Worm (Caenorhabditis elegans) whole organism, L4/young adult: ENCODE measurements around the gene fbxb-34.

Experiments
- W03F9.2 ChIP-seq: fragments of 150-350 bp; optimal IDR thresholded peaks from 2 replicates; lab custom pipeline; 2014; ENCODE audit warnings: missing biosample characterization, missing genetic modification characterization
- dao-5 ChIP-seq: sonication (generic microtip); optimal IDR thresholded peaks from 2 replicates; lab custom pipeline; 2016; ENCODE audit warnings: missing genotype, missing genetic modification characterization, moderate library complexity, missing compliant biosample characterization
- him-1 ChIP-seq: sonication (generic microtip); optimal IDR thresholded peaks from 2 replicates; lab custom pipeline; 2016; ENCODE audit warnings: missing genotype, missing genetic modification reagents, missing genetic modification characterization, missing compliant biosample characterization

Gene fbxb-34

DNA sequence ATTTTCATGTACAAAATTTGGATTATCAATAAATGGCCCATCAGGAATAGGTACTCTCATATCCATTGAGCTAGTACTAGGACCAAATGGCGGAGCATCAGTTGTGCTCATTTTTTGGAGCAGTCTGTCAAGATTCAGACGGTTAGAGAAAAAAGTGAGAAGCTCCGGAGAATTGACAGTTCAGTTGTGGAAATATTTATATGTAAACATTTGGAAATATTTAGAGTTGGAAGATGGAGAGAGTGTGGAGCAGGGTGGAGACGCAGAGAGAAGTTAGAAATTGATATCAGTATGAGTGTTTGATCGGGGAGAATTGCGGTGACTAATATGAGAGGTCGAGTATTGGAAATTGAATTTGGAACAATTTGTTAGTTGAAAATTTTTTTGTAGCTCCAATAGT lies 33.5 kb downstream of the fbxb-34 start:
- TF ChIP-seq dao-5 (tag; lab: Kevin White, UChicago), result no peak
- no peak for TF ChIP-seq him-1 (tag; lab: Kevin White, UChicago)
- no peak for TF ChIP-seq W03F9.2 (tag; lab: Kevin White, UChicago)

DNA sequence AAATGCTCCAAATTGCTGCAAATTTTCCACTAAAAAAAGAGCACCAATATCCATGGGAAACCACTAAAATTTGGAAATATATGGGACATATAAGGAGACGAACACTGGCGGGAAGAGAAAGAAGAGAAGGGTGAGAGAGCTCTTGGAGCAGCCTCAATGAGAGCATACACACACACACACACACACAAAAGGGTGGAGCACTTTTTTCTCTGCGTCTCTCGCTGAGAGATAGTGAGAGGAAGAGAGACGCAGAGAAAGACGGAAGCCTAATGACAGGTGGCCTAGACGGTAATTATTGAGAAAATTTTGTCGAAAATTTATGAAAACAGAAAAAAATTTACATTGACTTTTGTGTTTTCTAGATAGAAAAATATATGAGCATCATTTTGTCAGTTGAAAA lies 34.8 kb downstream of the fbxb-34 start:
- TF ChIP-seq him-1 (tag; lab: Kevin White, UChicago) (no peak), dao-5 (tag; lab: Kevin White, UChicago) (no peak), W03F9.2 (tag; lab: Kevin White, UChicago) (no peak)

DNA sequence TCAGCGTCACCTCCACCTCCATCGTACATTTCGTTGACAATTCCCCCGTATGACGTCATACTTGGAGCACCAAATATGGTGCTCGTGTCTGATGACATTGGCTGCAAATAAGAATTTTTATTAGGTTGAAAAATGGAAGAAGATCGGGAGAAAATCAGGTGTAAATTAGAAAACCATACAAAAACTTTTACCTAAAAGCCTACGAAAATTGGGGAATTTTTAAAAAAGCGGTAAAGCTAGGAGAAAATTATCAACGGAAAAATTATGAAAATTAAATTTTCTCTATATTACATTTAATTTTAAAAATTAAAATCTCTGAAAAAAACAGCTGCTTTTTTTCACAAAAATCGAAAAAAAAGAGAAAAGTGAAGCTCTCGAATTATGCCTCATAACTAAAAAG lies 36.8 kb downstream of the fbxb-34 start, which contains the start of gene T04B8.5:
TSS of gene T04B8.5 (minus strand) at position 101 of the 400 bp plus-strand sequence.
- no peak for TF ChIP-seq dao-5 (tag; lab: Kevin White, UChicago)
- TF ChIP-seq W03F9.2 (tag; lab: Kevin White, UChicago), result no peak
- TF ChIP-seq him-1 (tag; lab: Kevin White, UChicago), result no peak

DNA sequence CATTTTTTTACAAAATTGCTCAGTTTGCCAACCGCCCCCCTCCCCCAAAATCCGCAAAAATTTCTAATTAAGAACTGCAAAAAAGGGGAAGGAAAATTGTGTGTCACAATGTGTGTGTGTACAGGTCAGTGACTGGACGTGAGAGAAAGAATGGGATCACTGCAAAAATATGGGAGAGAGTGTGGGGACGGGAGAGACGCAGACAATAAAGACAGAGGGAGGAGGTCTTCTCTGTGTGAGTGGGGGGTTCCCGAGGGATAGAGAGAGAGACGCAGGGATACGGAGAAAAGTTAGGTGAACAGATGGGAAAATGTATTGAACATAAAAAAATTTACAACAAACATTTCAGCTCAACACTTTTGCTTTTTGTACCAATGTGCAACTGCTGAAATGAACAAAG lies 38.3 kb downstream of the fbxb-34 start:
- TF ChIP-seq W03F9.2 (tag; lab: Kevin White, UChicago) (no peak), dao-5 (tag; lab: Kevin White, UChicago) (no peak), him-1 (tag; lab: Kevin White, UChicago) (no peak)

DNA sequence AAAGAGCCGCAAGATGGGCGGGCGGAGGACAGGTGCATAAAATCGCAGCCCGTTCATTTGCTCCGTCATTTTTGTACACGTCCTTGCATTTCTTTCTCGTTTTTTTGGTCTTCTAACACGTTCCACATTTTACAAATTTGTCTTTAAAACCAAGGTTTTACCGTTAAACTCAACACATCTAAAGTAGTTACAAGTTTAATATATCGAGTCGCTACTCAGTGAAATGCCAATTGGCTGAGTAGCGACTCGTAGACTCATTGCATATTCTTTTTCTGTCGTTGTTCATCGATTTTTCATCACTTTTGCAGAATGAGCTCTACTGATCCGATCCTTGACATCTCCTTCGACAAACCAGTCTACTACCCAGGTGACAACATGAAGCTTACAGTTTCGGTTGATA lies 39.6 kb downstream of the fbxb-34 start, which contains the start of gene arrd-1:
TSS of gene arrd-1 (plus strand) at position 301 of the 400 bp plus-strand sequence.
- TF ChIP-seq W03F9.2 (tag; lab: Kevin White, UChicago), result no peak

DNA sequence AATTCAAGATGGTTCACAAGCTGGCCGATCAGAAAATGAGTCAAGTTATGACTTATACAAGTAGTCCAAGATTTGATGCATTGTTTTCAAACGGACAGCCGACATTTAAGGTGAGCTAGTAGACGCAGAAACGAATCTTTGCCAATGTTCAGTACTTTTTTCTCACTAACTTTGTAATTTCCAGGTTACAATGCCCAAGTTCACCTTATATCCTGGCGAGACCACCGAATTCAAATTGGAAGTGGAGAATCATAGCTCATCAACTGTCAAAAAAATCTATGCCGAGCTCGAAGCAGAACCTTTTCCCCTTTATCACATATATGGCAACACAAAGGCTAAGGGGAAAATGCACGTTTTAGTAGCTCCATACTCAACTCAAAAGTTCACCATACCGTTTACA lies 40.3 kb downstream of the fbxb-34 start:
- no peak for TF ChIP-seq W03F9.2 (tag; lab: Kevin White, UChicago)
- no peak for TF ChIP-seq him-1 (tag; lab: Kevin White, UChicago)
- no peak for TF ChIP-seq dao-5 (tag; lab: Kevin White, UChicago)

DNA sequence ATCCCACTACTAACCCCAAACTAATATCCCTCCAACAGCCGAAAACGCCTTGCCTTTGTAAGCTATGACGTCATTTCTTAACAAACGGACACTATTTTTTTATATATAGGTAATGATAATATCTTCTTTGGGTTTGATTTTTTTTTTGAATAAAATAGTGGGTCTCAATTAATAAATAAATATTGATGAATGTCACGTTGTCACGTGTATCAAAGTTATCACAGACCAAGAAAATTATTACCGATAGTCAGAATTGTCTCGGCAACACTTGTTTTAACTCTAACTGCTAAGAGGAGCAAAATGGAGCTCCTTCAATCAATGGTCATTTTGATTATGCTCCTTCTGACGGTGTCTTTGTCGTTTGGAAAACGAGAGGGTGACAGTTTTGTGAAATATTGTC lies 46.4 kb downstream of the fbxb-34 start, which contains the start of gene T04B8.1:
TSS of gene T04B8.1 (plus strand) at position 301 of the 400 bp plus-strand sequence.
- TF ChIP-seq him-1 (tag; lab: Kevin White, UChicago) (no peak), dao-5 (tag; lab: Kevin White, UChicago) (no peak), W03F9.2 (tag; lab: Kevin White, UChicago) (no peak)
